Fruit fly (Drosophila melanogaster) whole organism, embryonic: Measurements from ENCODE around the gene Cyp313a2.
A peak's percentile ranks its signal among the peaks of the same experiment; 100 is the strongest.

ENCODE experiments used
- ATbp ChIP-seq: fragments of 200-800 bp; sonication (Bioruptor generic); optimal IDR thresholded peaks from 2 replicates; lab custom pipeline; 2017; ENCODE audit warnings: missing biosample characterization, mild to moderate bottlenecking, missing genetic modification characterization, missing genetic modification reagents
- Abd-B ChIP-seq: fragments of 200-800 bp; sonication (Bioruptor generic); optimal IDR thresholded peaks from 2 replicates; lab custom pipeline; 2018; ENCODE audit warnings: missing biosample characterization, mild to moderate bottlenecking, missing genetic modification characterization, moderate library complexity
- Atf3 ChIP-seq: fragments of 200-800 bp; sonication (Bioruptor generic); optimal IDR thresholded peaks from 3 replicates; lab custom pipeline; 2016; ENCODE audit warnings: missing biosample characterization, missing genetic modification characterization
- CG10274 ChIP-seq: fragments of 200-800 bp; sonication (Bioruptor generic); optimal IDR thresholded peaks from 3 replicates; lab custom pipeline; 2017; ENCODE audit warnings: missing biosample characterization, mild to moderate bottlenecking, missing genetic modification characterization
- CG10321 ChIP-seq: fragments of 200-800 bp; sonication (Bioruptor generic); IDR thresholded peaks from 2 replicates; pipeline ENCODE4 v1.3.6; 2022; ENCODE audit warnings: missing biosample characterization, missing genetic modification characterization
- CG10431 ChIP-seq: fragments of 200-800 bp; sonication (Bioruptor generic); optimal IDR thresholded peaks from 3 replicates; lab custom pipeline; 2018; ENCODE audit warnings: missing biosample characterization, mild to moderate bottlenecking, missing genetic modification characterization
- CG11560 ChIP-seq: fragments of 200-800 bp; sonication (Bioruptor generic); IDR thresholded peaks from 3 replicates; pipeline ENCODE4 v1.3.6; 2022; ENCODE audit warnings: missing biosample characterization, missing genetic modification characterization
- CG15073 ChIP-seq: fragments of 200-800 bp; sonication (Bioruptor generic); optimal IDR thresholded peaks from 2 replicates; lab custom pipeline; 2016; ENCODE audit warnings: missing biosample characterization, missing genetic modification characterization
- CG15479 ChIP-seq: fragments of 200-800 bp; sonication (Bioruptor generic); optimal IDR thresholded peaks from 3 replicates; lab custom pipeline; 2019; ENCODE audit warnings: missing biosample characterization, mild to moderate bottlenecking, missing genetic modification characterization, moderate library complexity
- CG16779 ChIP-seq: fragments of 200-800 bp; sonication (Bioruptor generic); IDR thresholded peaks from 2 replicates; pipeline ENCODE4 v1.3.6; 2022; ENCODE audit warnings: missing biosample characterization, missing genetic modification characterization
- CG17328 ChIP-seq: fragments of 200-800 bp; sonication (Bioruptor generic); IDR thresholded peaks from 2 replicates; pipeline ENCODE4 v1.3.6; 2022; ENCODE audit warnings: missing biosample characterization, missing genetic modification characterization
- CG17385 ChIP-seq: fragments of 200-800 bp; sonication (Bioruptor generic); optimal IDR thresholded peaks from 3 replicates; lab custom pipeline; 2018; ENCODE audit warnings: missing biosample characterization, mild to moderate bottlenecking, missing genetic modification characterization
- CG2120 ChIP-seq: fragments of 200-800 bp; sonication (Bioruptor generic); optimal IDR thresholded peaks from 3 replicates; lab custom pipeline; 2016; ENCODE audit warnings: missing biosample characterization, missing genetic modification characterization
- CG2129 ChIP-seq: fragments of 200-800 bp; sonication (Bioruptor generic); IDR thresholded peaks from 2 replicates; pipeline ENCODE4 v1.3.6; 2022; ENCODE audit warnings: missing biosample characterization, missing genetic modification characterization; ENCODE audit not compliant: partially characterized antibody
- CG32772 ChIP-seq: fragments of 200-800 bp; sonication (Bioruptor generic); IDR thresholded peaks from 2 replicates; pipeline ENCODE4 v1.3.6; 2022; ENCODE audit warnings: missing biosample characterization, missing genetic modification characterization
- CG33213 ChIP-seq: fragments of 200-800 bp; sonication (Bioruptor generic); optimal IDR thresholded peaks from 3 replicates; lab custom pipeline; 2016; ENCODE audit warnings: missing biosample characterization, missing genetic modification characterization
- CG42726 ChIP-seq: fragments of 200-800 bp; sonication (Bioruptor generic); IDR thresholded peaks from 2 replicates; pipeline ENCODE4 v1.3.6; 2022; ENCODE audit warnings: missing biosample characterization, missing genetic modification characterization; ENCODE audit not compliant: partially characterized antibody
- CG8281 ChIP-seq: fragments of 200-800 bp; sonication (Bioruptor generic); optimal IDR thresholded peaks from 2 replicates; lab custom pipeline; 2018; ENCODE audit warnings: missing biosample characterization, mild to moderate bottlenecking, missing genetic modification characterization, moderate library complexity
- Dbx ChIP-seq: fragments of 200-800 bp; sonication (Bioruptor generic); IDR thresholded peaks from 3 replicates; pipeline ENCODE4 v1.3.6; 2022; ENCODE audit warnings: missing biosample characterization, missing genetic modification characterization
- Dfd ChIP-seq, 2 experiments: fragments of >200 bp; optimal IDR thresholded peaks; 2 replicates each; lab custom pipeline; 2017; ENCODE audit warnings: missing biosample characterization in 2 of 2, missing genetic modification characterization in 2 of 2
- Ets65A ChIP-seq: fragments of 200-800 bp; sonication (Bioruptor generic); peaks from one replicate; lab custom pipeline; 2016; ENCODE audit warnings: missing biosample characterization, missing genetic modification characterization
- HLHmδ ChIP-seq: fragments of 200-800 bp; sonication (Bioruptor generic); optimal IDR thresholded peaks from 2 replicates; lab custom pipeline; 2018; ENCODE audit warnings: missing biosample characterization, mild to moderate bottlenecking, missing genetic modification characterization, moderate library complexity
- Hr78 ChIP-seq, 2 experiments: fragments of 200-800 bp in 1 of 2; fragments of >200 bp in 1 of 2; sonication (Bioruptor generic) in 1 of 2; optimal IDR thresholded peaks; 2 replicates each; lab custom pipeline; 2017 to 2019; ENCODE audit warnings: missing biosample characterization in 2 of 2, missing genetic modification characterization in 2 of 2, mild to moderate bottlenecking in 1 of 2, moderate library complexity in 1 of 2
- Hsf ChIP-seq: fragments of 200-800 bp; sonication (Bioruptor generic); optimal IDR thresholded peaks from 3 replicates; lab custom pipeline; 2016; ENCODE audit warnings: missing biosample characterization, missing genetic modification characterization
- Jarid2 ChIP-seq: fragments of 200-800 bp; sonication (Bioruptor generic); optimal IDR thresholded peaks from 3 replicates; lab custom pipeline; 2017; ENCODE audit warnings: mild to moderate bottlenecking, missing biosample characterization, missing genetic modification reagents, missing genetic modification characterization
- Med ChIP-seq: fragments of 200-800 bp; sonication (Bioruptor generic); peaks from one replicate; lab custom pipeline; 2016; ENCODE audit warnings: missing biosample characterization, missing genetic modification characterization, mild to moderate bottlenecking, inconsistent platforms, moderate library complexity
- Nf-YA ChIP-seq: fragments of 200-800 bp; sonication (Bioruptor generic); IDR thresholded peaks from 2 replicates; pipeline ENCODE4 v1.3.6; 2022; ENCODE audit warnings: missing biosample characterization, missing genetic modification characterization
- Nf-YB ChIP-seq: fragments of 200-800 bp; sonication (Bioruptor generic); optimal IDR thresholded peaks from 3 replicates; lab custom pipeline; 2019; ENCODE audit warnings: missing biosample characterization, mild to moderate bottlenecking, missing genetic modification characterization, moderate library complexity
- Nf-YC ChIP-seq: fragments of 200-800 bp; optimal IDR thresholded peaks from 3 replicates; lab custom pipeline; 2019; ENCODE audit warnings: missing biosample characterization, mild to moderate bottlenecking, missing genetic modification characterization, moderate library complexity
- Oaz ChIP-seq: fragments of 200-800 bp; sonication (Bioruptor generic); IDR thresholded peaks from 2 replicates; pipeline ENCODE4 v1.3.6; 2022; ENCODE audit warnings: missing biosample characterization, missing genetic modification characterization
- bigmax ChIP-seq: fragments of 200-800 bp; sonication (Bioruptor generic); optimal IDR thresholded peaks from 2 replicates; lab custom pipeline; 2018; ENCODE audit warnings: missing biosample characterization, mild to moderate bottlenecking, missing genetic modification characterization
- bsh ChIP-seq, 2 experiments: fragments of 200-800 bp; sonication (Bioruptor generic); optimal IDR thresholded peaks; 2 replicates each; lab custom pipeline; 2017 to 2018; ENCODE audit warnings: mild to moderate bottlenecking in 2 of 2, missing biosample characterization in 2 of 2, missing genetic modification characterization in 2 of 2, moderate library complexity in 1 of 2
- cad ChIP-seq: fragments of >200 bp; optimal IDR thresholded peaks from 2 replicates; lab custom pipeline; 2017; ENCODE audit warnings: missing biosample characterization, missing genetic modification characterization
- cas ChIP-seq: fragments of 200-800 bp; sonication (Bioruptor generic); IDR thresholded peaks from 2 replicates; pipeline ENCODE4 v1.3.6; 2022; ENCODE audit warnings: missing biosample characterization, missing genetic modification characterization
- chm ChIP-seq: fragments of 200-800 bp; sonication (Bioruptor generic); IDR thresholded peaks from 2 replicates; pipeline ENCODE4 v1.3.6; 2022; ENCODE audit warnings: missing biosample characterization, missing genetic modification characterization
- crol ChIP-seq: fragments of 200-800 bp; sonication (Bioruptor generic); IDR thresholded peaks from 2 replicates; pipeline ENCODE4 v1.3.6; 2022; ENCODE audit warnings: missing biosample characterization, missing genetic modification characterization
- grau ChIP-seq: fragments of 200-800 bp; optimal IDR thresholded peaks from 3 replicates; lab custom pipeline; 2019; ENCODE audit warnings: missing biosample characterization, mild to moderate bottlenecking, missing genetic modification characterization, moderate library complexity
- gt ChIP-seq: fragments of 200-800 bp; sonication (Bioruptor generic); IDR thresholded peaks from 2 replicates; pipeline ENCODE4 v1.3.6; 2022; ENCODE audit warnings: missing biosample characterization, missing genetic modification characterization
- insv ChIP-seq, 2 experiments: fragments of 200-800 bp; sonication (Bioruptor generic); optimal IDR thresholded peaks; 3 replicates each; lab custom pipeline; 2016 to 2018; ENCODE audit warnings: missing biosample characterization in 2 of 2, missing genetic modification characterization in 2 of 2
- inv ChIP-seq: fragments of 200-800 bp; sonication (Bioruptor generic); IDR thresholded peaks from 2 replicates; pipeline ENCODE4 v1.3.6; 2022; ENCODE audit warnings: missing biosample characterization, missing genetic modification characterization; ENCODE audit not compliant: partially characterized antibody
- jing ChIP-seq: fragments of 200-800 bp; sonication (Bioruptor generic); optimal IDR thresholded peaks from 2 replicates; lab custom pipeline; 2018; ENCODE audit warnings: missing biosample characterization, mild to moderate bottlenecking, missing genetic modification characterization
- kni ChIP-seq: fragments of 200-800 bp; sonication (Bioruptor generic); optimal IDR thresholded peaks from 3 replicates; lab custom pipeline; 2017; ENCODE audit warnings: mild to moderate bottlenecking, missing biosample characterization, missing genetic modification reagents, missing genetic modification characterization
- mld ChIP-seq: fragments of 200-800 bp; sonication (Bioruptor generic); IDR thresholded peaks from 3 replicates; pipeline ENCODE4 v1.3.6; 2022; ENCODE audit warnings: missing biosample characterization, missing genetic modification characterization; ENCODE audit not compliant: partially characterized antibody
- phol ChIP-seq: fragments of 200-800 bp; sonication (Bioruptor generic); optimal IDR thresholded peaks from 3 replicates; lab custom pipeline; 2018; ENCODE audit warnings: missing biosample characterization, mild to moderate bottlenecking, missing genetic modification characterization, moderate library complexity
- pzg ChIP-seq: fragments of 200-800 bp; sonication (Bioruptor generic); optimal IDR thresholded peaks from 3 replicates; lab custom pipeline; 2018; ENCODE audit warnings: missing biosample characterization, mild to moderate bottlenecking, missing genetic modification characterization, moderate library complexity
- sc ChIP-seq, 3 experiments: fragments of >200 bp in 2 of 3; fragments of 200-800 bp in 1 of 3; sonication (Bioruptor generic) in 1 of 3; optimal IDR thresholded peaks; 2 replicates in 2 of 3; 3 replicates in 1 of 3; lab custom pipeline; 2017; ENCODE audit warnings: mild to moderate bottlenecking in 1 of 3, missing biosample characterization in 1 of 3, missing genetic modification characterization in 1 of 3, missing genetic modification reagents in 1 of 3
- sim ChIP-seq: fragments of 200-800 bp; sonication (Bioruptor generic); IDR thresholded peaks from 2 replicates; pipeline ENCODE4 v1.3.6; 2022; ENCODE audit warnings: missing biosample characterization, missing genetic modification characterization
- slou ChIP-seq: fragments of 200-800 bp; sonication (Bioruptor generic); optimal IDR thresholded peaks from 3 replicates; lab custom pipeline; 2016; ENCODE audit warnings: missing biosample characterization, missing genetic modification characterization
- sob ChIP-seq: fragments of 200-800 bp; sonication (Bioruptor generic); IDR thresholded peaks from 2 replicates; pipeline ENCODE4 v1.3.6; 2022; ENCODE audit warnings: missing biosample characterization, missing genetic modification characterization
- tx ChIP-seq: fragments of 200-800 bp; sonication (Bioruptor generic); optimal IDR thresholded peaks from 2 replicates; lab custom pipeline; 2016; ENCODE audit warnings: missing biosample characterization, missing genetic modification characterization

Gene Cyp313a2

DNA sequence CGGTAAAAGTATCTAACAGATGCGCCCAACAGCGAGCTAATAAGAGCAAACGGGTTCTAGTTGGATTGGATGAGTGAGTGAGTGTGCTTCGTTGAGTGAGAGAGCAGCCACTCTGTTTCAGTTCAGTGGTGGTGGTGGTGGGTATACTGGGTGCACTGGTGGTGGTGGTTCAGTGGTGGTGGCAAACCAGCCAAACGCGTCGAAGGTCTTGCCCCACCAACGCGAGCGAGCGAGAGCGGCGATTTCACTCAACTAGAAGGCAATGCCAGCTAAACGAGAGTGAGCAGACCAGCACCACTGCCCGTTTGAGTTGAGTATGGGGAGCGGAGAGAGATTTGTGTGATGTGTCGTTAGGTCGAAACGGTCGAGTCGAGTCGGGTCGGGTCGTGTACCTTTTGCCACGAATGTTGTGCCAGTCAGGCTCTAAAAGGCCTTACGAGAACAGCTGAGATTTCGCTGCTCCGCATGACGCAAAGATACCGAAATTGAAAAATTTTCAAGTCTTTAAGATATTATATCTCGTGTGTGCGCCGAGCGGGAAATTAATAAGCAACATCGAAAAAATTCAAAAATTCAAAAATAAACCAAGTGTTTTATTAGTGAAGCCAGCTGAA, 44.1 kb upstream of the Cyp313a2 start (continued):
- TF ChIP-seq CG10431 (GFP tag; lab: Kevin White, UChicago) (no peak), pzg (GFP tag; lab: Kevin White, UChicago) (no peak), CG17328 (GFP tag; lab: Robert Waterston, UW) (0 out of 2 replicates have a peak, but pooled peaks have one; percentile 7), CG10321 (GFP tag; lab: Robert Waterston, UW) (peak; percentile 96), Dbx (GFP tag; lab: Robert Waterston, UW) (peak; percentile 34; the same call in 1 of the 3 replicates), phol (tag; lab: Kevin White, UChicago) (no peak), Hsf (GFP tag; lab: Kevin White, UChicago) (no peak), HLHmδ (GFP tag; lab: Kevin White, UChicago) (no peak), cad (GFP tag; lab: Kevin White, UChicago) (no peak), CG8281 (tag; lab: Kevin White, UChicago) (no peak), CG16779 (GFP tag; lab: Robert Waterston, UW) (no peak), jing (peak; percentile 42), chm (GFP tag; lab: Robert Waterston, UW) (peak; percentile 41; the same call in 1 of the 2 replicates), Atf3 (GFP tag; lab: Kevin White, UChicago) (no peak), Abd-B (GFP tag; lab: Kevin White, UChicago) (no peak), CG2129 (GFP tag; lab: Robert Waterston, UW) (no peak), inv (GFP tag; lab: Robert Waterston, UW) (peak; percentile 69; the same call in 1 of the 2 replicates), CG15073 (GFP tag; lab: Kevin White, UChicago) (no peak), Nf-YC (tag; lab: Kevin White, UChicago) (peak; percentile 98), bigmax (no peak), Hr78 (GFP tag; optimal IDR thresholded peaks at IDR 0.05; lab: Kevin White, UChicago) (peak in 1 of 2 experiments; percentile 98), bsh (GFP tag; optimal IDR thresholded peaks at IDR 0.05; lab: Kevin White, UChicago) (no peak), Med (peak; percentile 77), CG15479 (peak; percentile 3), cas (GFP tag; lab: Robert Waterston, UW) (no peak), insv (GFP tag; optimal IDR thresholded peaks at IDR 0.05; lab: Kevin White, UChicago) (peak; percentile 80 to 96), CG17385 (GFP tag; lab: Kevin White, UChicago) (peak; percentile 11), Jarid2 (GFP tag; lab: Kevin White, UChicago) (peak; percentile 88), CG11560 (no peak), sob (GFP tag; lab: Robert Waterston, UW) (peak; percentile 42; the same call in 1 of the 2 replicates)

DNA sequence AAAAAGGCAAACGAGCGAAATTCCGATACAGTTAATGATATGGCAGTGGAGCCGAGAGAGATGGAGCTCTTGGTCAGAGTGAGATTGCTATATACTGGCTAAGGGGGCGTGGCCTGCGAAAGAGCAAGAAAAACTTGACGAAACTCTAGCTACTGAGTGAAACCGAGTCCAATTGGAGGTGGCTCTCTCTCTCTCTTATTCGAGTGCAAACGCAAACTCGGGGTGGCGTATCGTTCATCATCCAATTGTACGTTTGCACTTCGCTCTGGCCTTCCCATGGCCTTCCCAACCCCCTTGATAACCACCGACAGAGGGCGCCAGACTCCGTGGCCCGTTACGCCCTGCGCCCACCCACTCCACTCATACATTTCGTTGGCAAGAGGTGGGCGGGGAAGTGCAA, 42.3 kb upstream of the Cyp313a2 start:
- TF ChIP-seq CG2120 (GFP tag; lab: Kevin White, UChicago), result no peak
- TF ChIP-seq CG10274 (GFP tag; lab: Kevin White, UChicago), result no peak
- TF ChIP-seq CG42726 (GFP tag; lab: Robert Waterston, UW), result no peak
- TF ChIP-seq Ets65A (GFP tag; lab: Kevin White, UChicago), result no peak
- TF ChIP-seq gt (GFP tag; lab: Robert Waterston, UW), result no peak
- TF ChIP-seq mld (GFP tag; lab: Robert Waterston, UW), result no peak
- TF ChIP-seq grau (tag; lab: Kevin White, UChicago), result no peak
- no peak for TF ChIP-seq CG32772 (GFP tag; lab: Robert Waterston, UW)
- TF ChIP-seq Oaz (GFP tag; lab: Robert Waterston, UW), result no peak
- TF ChIP-seq crol (GFP tag; lab: Robert Waterston, UW), result peak; percentile 83
- TF ChIP-seq sc (optimal IDR thresholded peaks at IDR 0.05; lab: Kevin White, UChicago), result no peak
- no peak for TF ChIP-seq sc (GFP tag; optimal IDR thresholded peaks at IDR 0.05; lab: Kevin White, UChicago)
- no peak for TF ChIP-seq kni
- no peak for TF ChIP-seq slou (GFP tag; lab: Kevin White, UChicago)
- no peak for TF ChIP-seq ATbp (GFP tag; lab: Kevin White, UChicago)
- 0 out of 2 replicates have a peak, but pooled peaks have one; percentile 27 for TF ChIP-seq Nf-YA
- TF ChIP-seq Dfd (GFP tag; optimal IDR thresholded peaks at IDR 0.05; lab: Kevin White, UChicago), result no peak
- no peak for TF ChIP-seq CG33213 (GFP tag; lab: Kevin White, UChicago)
- TF ChIP-seq sim (GFP tag; lab: Robert Waterston, UW), result no peak
- peak; percentile 97 for TF ChIP-seq Nf-YB (GFP tag; lab: Kevin White, UChicago)
- TF ChIP-seq tx (GFP tag; lab: Kevin White, UChicago), result no peak
